Fruit fly (Drosophila melanogaster) whole organism, embryonic: ENCODE data around the gene CG17377.

ENCODE experiments used
- Atf6 ChIP-seq: fragments of 200-800 bp; sonication (Bioruptor generic); IDR thresholded peaks from 2 replicates; pipeline ENCODE4 v1.3.6; 2022; ENCODE audit warnings: missing biosample characterization, missing genetic modification characterization
- Bteb2 ChIP-seq: fragments of 200-800 bp; sonication (Bioruptor generic); optimal IDR thresholded peaks from 2 replicates; lab custom pipeline; 2016; ENCODE audit warnings: missing biosample characterization, missing genetic modification characterization
- CG10209 ChIP-seq: fragments of 200-800 bp; sonication (Bioruptor generic); optimal IDR thresholded peaks from 3 replicates; lab custom pipeline; 2017; ENCODE audit warnings: missing biosample characterization, mild to moderate bottlenecking, missing genetic modification characterization, missing genetic modification reagents
- CG1024 ChIP-seq: fragments of 200-800 bp; sonication (Bioruptor generic); IDR thresholded peaks from 2 replicates; pipeline ENCODE4 v1.3.6; 2022; ENCODE audit warnings: missing biosample characterization, missing genetic modification characterization
- CG10366 ChIP-seq: fragments of 200-800 bp; sonication (Bioruptor generic); IDR thresholded peaks from 2 replicates; pipeline ENCODE4 v1.3.6; 2022; ENCODE audit warnings: missing biosample characterization, missing genetic modification characterization
- CG10543 ChIP-seq: fragments of 200-800 bp; sonication (Bioruptor generic); optimal IDR thresholded peaks from 3 replicates; lab custom pipeline; 2017; ENCODE audit warnings: missing biosample characterization, mild to moderate bottlenecking, missing genetic modification characterization, moderate library complexity
- CG10979 ChIP-seq: fragments of 200-800 bp; sonication (Bioruptor generic); optimal IDR thresholded peaks from 2 replicates; lab custom pipeline; 2018; ENCODE audit warnings: missing biosample characterization, mild to moderate bottlenecking, missing genetic modification characterization, moderate library complexity
- CG11085 ChIP-seq: fragments of 200-800 bp; sonication (Bioruptor generic); IDR thresholded peaks from 2 replicates; pipeline ENCODE4 v1.3.6; 2022; ENCODE audit warnings: missing biosample characterization, missing genetic modification characterization
- CG11560 ChIP-seq: fragments of 200-800 bp; sonication (Bioruptor generic); IDR thresholded peaks from 3 replicates; pipeline ENCODE4 v1.3.6; 2022; ENCODE audit warnings: missing biosample characterization, missing genetic modification characterization
- CG12104 ChIP-seq: fragments of 200-800 bp; sonication (Bioruptor generic); optimal IDR thresholded peaks from 3 replicates; lab custom pipeline; 2016; ENCODE audit warnings: missing biosample characterization, missing genetic modification characterization
- CG12659 ChIP-seq: fragments of 200-800 bp; sonication (Bioruptor generic); optimal IDR thresholded peaks from 3 replicates; lab custom pipeline; 2017; ENCODE audit warnings: mild to moderate bottlenecking, missing biosample characterization, missing genetic modification reagents, missing genetic modification characterization
- CG13424 ChIP-seq: fragments of 200-800 bp; sonication (Bioruptor generic); optimal IDR thresholded peaks from 2 replicates; lab custom pipeline; 2019; ENCODE audit warnings: missing biosample characterization, mild to moderate bottlenecking, missing genetic modification characterization, moderate library complexity
- CG15514 ChIP-seq: fragments of 200-800 bp; sonication (Bioruptor generic); optimal IDR thresholded peaks from 3 replicates; lab custom pipeline; 2017; ENCODE audit warnings: missing biosample characterization, missing genetic modification characterization, mild to moderate bottlenecking, moderate library complexity, missing genetic modification reagents
- CG16863 ChIP-seq: fragments of 200-800 bp; sonication (Bioruptor generic); optimal IDR thresholded peaks from 3 replicates; lab custom pipeline; 2016; ENCODE audit warnings: missing biosample characterization, missing genetic modification characterization
- CG17186 ChIP-seq: fragments of 200-800 bp; sonication (Bioruptor generic); optimal IDR thresholded peaks from 3 replicates; lab custom pipeline; 2017; ENCODE audit warnings: missing biosample characterization, missing genetic modification reagents, missing genetic modification characterization
- CG30431 ChIP-seq: fragments of 200-800 bp; sonication (Bioruptor generic); optimal IDR thresholded peaks from 2 replicates; lab custom pipeline; 2017; ENCODE audit warnings: missing biosample characterization, missing genetic modification characterization
- CG31224 ChIP-seq: fragments of 200-800 bp; sonication (Bioruptor generic); IDR thresholded peaks from 2 replicates; pipeline ENCODE4 v1.3.6; 2022; ENCODE audit warnings: missing biosample characterization, missing genetic modification characterization
- CG4617 ChIP-seq: fragments of 200-800 bp; sonication (Bioruptor generic); optimal IDR thresholded peaks from 3 replicates; lab custom pipeline; 2016; ENCODE audit warnings: missing biosample characterization, missing genetic modification characterization, borderline replicate concordance
- CG4707 ChIP-seq: fragments of 200-800 bp; sonication (Bioruptor generic); optimal IDR thresholded peaks from 2 replicates; lab custom pipeline; 2018; ENCODE audit warnings: missing biosample characterization, mild to moderate bottlenecking, missing genetic modification characterization, moderate library complexity
- CG6813 ChIP-seq: fragments of 200-800 bp; sonication (Bioruptor generic); optimal IDR thresholded peaks from 2 replicates; lab custom pipeline; 2017; ENCODE audit warnings: missing biosample characterization, missing genetic modification characterization, mild to moderate bottlenecking, moderate library complexity, missing genetic modification reagents
- CG7786 ChIP-seq: fragments of 200-800 bp; sonication (Bioruptor generic); optimal IDR thresholded peaks from 2 replicates; lab custom pipeline; 2016; ENCODE audit warnings: missing biosample characterization, missing genetic modification characterization
- CG8924 ChIP-seq: fragments of 200-800 bp; optimal IDR thresholded peaks from 3 replicates; lab custom pipeline; 2019; ENCODE audit warnings: missing biosample characterization, mild to moderate bottlenecking, missing genetic modification characterization, moderate library complexity
- Doc2 ChIP-seq: fragments of 200-800 bp; sonication (Bioruptor generic); IDR thresholded peaks from 2 replicates; pipeline ENCODE4 v1.3.6; 2022; ENCODE audit warnings: missing biosample characterization, missing genetic modification characterization
- Drgx ChIP-seq: fragments of 200-800 bp; sonication (Bioruptor generic); IDR thresholded peaks from 2 replicates; pipeline ENCODE4 v1.3.6; 2022; ENCODE audit warnings: missing biosample characterization, missing genetic modification characterization
- Fer3 ChIP-seq: fragments of 200-800 bp; sonication (Bioruptor generic); optimal IDR thresholded peaks from 2 replicates; lab custom pipeline; 2018; ENCODE audit warnings: missing biosample characterization, mild to moderate bottlenecking, missing genetic modification characterization, moderate library complexity
- GATAe ChIP-seq: fragments of 200-800 bp; sonication (Bioruptor generic); conservative IDR thresholded peaks from 2 replicates; pipeline ENCODE4 v1.3.6; 2022; ENCODE audit warnings: missing biosample characterization, missing genetic modification characterization
- Hr3 ChIP-seq: fragments of 200-800 bp; sonication (Bioruptor generic); optimal IDR thresholded peaks from 3 replicates; lab custom pipeline; 2016; ENCODE audit warnings: missing biosample characterization, missing genetic modification characterization
- Max ChIP-seq: fragments of 200-800 bp; sonication (Bioruptor generic); optimal IDR thresholded peaks from 2 replicates; lab custom pipeline; 2016; ENCODE audit warnings: missing biosample characterization, mild to moderate bottlenecking, missing genetic modification characterization
- Nf-YC ChIP-seq: fragments of 200-800 bp; optimal IDR thresholded peaks from 3 replicates; lab custom pipeline; 2019; ENCODE audit warnings: missing biosample characterization, mild to moderate bottlenecking, missing genetic modification characterization, moderate library complexity
- Oli ChIP-seq: fragments of 200-800 bp; sonication (Bioruptor generic); optimal IDR thresholded peaks from 2 replicates; lab custom pipeline; 2018; ENCODE audit warnings: missing biosample characterization, mild to moderate bottlenecking, missing genetic modification characterization, moderate library complexity
- Sry-δ ChIP-seq: fragments of 200-800 bp; sonication (Bioruptor generic); optimal IDR thresholded peaks from 2 replicates; lab custom pipeline; 2016; ENCODE audit warnings: missing biosample characterization, missing genetic modification characterization
- Ssrp ChIP-seq: fragments of 200-800 bp; sonication (Bioruptor generic); optimal IDR thresholded peaks from 2 replicates; lab custom pipeline; 2018; ENCODE audit warnings: missing biosample characterization, mild to moderate bottlenecking, missing genetic modification characterization, moderate library complexity
- abd-A ChIP-seq: fragments of 200-800 bp; sonication (Bioruptor generic); optimal IDR thresholded peaks from 3 replicates; lab custom pipeline; 2019; ENCODE audit warnings: missing biosample characterization, mild to moderate bottlenecking, missing genetic modification characterization, moderate library complexity
- bbx ChIP-seq: fragments of 200-800 bp; sonication (Bioruptor generic); IDR thresholded peaks from 2 replicates; pipeline ENCODE4 v1.3.6; 2022; ENCODE audit warnings: missing biosample characterization, missing genetic modification characterization; ENCODE audit not compliant: partially characterized antibody
- corto ChIP-seq: fragments of 200-800 bp; sonication (Bioruptor generic); optimal IDR thresholded peaks from 2 replicates; lab custom pipeline; 2016; ENCODE audit warnings: missing biosample characterization, mild to moderate bottlenecking, missing genetic modification characterization, moderate library complexity
- da ChIP-seq: fragments of 200-800 bp; sonication (Bioruptor generic); optimal IDR thresholded peaks from 2 replicates; lab custom pipeline; 2016; ENCODE audit warnings: missing biosample characterization, missing genetic modification characterization
- gsb ChIP-seq: fragments of 200-800 bp; sonication (Bioruptor generic); IDR thresholded peaks from 2 replicates; pipeline ENCODE4 v1.3.6; 2022; ENCODE audit warnings: missing biosample characterization, missing genetic modification characterization
- gsb-n ChIP-seq: fragments of 200-800 bp; sonication (Bioruptor generic); optimal IDR thresholded peaks from 3 replicates; lab custom pipeline; 2018; ENCODE audit warnings: missing biosample characterization, mild to moderate bottlenecking, missing genetic modification characterization
- mirr ChIP-seq: fragments of 200-800 bp; sonication (Bioruptor generic); optimal IDR thresholded peaks from 3 replicates; lab custom pipeline; 2018; ENCODE audit warnings: missing biosample characterization, mild to moderate bottlenecking, missing genetic modification characterization
- nmo ChIP-seq: fragments of 200-800 bp; sonication (Bioruptor generic); optimal IDR thresholded peaks from 2 replicates; lab custom pipeline; 2018; ENCODE audit warnings: missing biosample characterization, mild to moderate bottlenecking, missing genetic modification characterization, moderate library complexity
- pb ChIP-seq: fragments of 200-800 bp; sonication (Bioruptor generic); optimal IDR thresholded peaks from 3 replicates; lab custom pipeline; 2016; ENCODE audit warnings: missing biosample characterization, missing genetic modification characterization
- run ChIP-seq: fragments of 200-800 bp; sonication (Bioruptor generic); optimal IDR thresholded peaks from 3 replicates; lab custom pipeline; 2018; ENCODE audit warnings: missing biosample characterization, mild to moderate bottlenecking, missing genetic modification characterization
- shn ChIP-seq: fragments of 200-800 bp; sonication (Bioruptor generic); optimal IDR thresholded peaks from 3 replicates; lab custom pipeline; 2016; ENCODE audit warnings: missing biosample characterization, missing genetic modification characterization
- sim ChIP-seq: fragments of 200-800 bp; sonication (Bioruptor generic); IDR thresholded peaks from 2 replicates; pipeline ENCODE4 v1.3.6; 2022; ENCODE audit warnings: missing biosample characterization, missing genetic modification characterization
- sima ChIP-seq: fragments of 200-800 bp; sonication (Bioruptor generic); optimal IDR thresholded peaks from 2 replicates; lab custom pipeline; 2016; ENCODE audit warnings: missing biosample characterization, missing genetic modification characterization
- tx ChIP-seq: fragments of 200-800 bp; sonication (Bioruptor generic); optimal IDR thresholded peaks from 2 replicates; lab custom pipeline; 2016; ENCODE audit warnings: missing biosample characterization, missing genetic modification characterization
- unc-4 ChIP-seq: fragments of 200-800 bp; sonication (Bioruptor generic); IDR thresholded peaks from 2 replicates; pipeline ENCODE4 v1.3.6; 2022; ENCODE audit warnings: missing biosample characterization, missing genetic modification characterization; ENCODE audit not compliant: partially characterized antibody
- vfl ChIP-seq: fragments of 200-800 bp; sonication (Bioruptor generic); optimal IDR thresholded peaks from 2 replicates; lab custom pipeline; 2016; ENCODE audit warnings: missing biosample characterization, missing genetic modification characterization
- wdn ChIP-seq: fragments of 200-800 bp; sonication (Bioruptor generic); IDR thresholded peaks from 2 replicates; pipeline ENCODE4 v1.3.6; 2022; ENCODE audit warnings: missing biosample characterization, missing genetic modification characterization
- z ChIP-seq: fragments of 200-800 bp; sonication (Bioruptor generic); IDR thresholded peaks from 3 replicates; pipeline ENCODE4 v1.3.6; 2022; ENCODE audit warnings: missing biosample characterization, missing genetic modification characterization

CG17377 gene

DNA sequence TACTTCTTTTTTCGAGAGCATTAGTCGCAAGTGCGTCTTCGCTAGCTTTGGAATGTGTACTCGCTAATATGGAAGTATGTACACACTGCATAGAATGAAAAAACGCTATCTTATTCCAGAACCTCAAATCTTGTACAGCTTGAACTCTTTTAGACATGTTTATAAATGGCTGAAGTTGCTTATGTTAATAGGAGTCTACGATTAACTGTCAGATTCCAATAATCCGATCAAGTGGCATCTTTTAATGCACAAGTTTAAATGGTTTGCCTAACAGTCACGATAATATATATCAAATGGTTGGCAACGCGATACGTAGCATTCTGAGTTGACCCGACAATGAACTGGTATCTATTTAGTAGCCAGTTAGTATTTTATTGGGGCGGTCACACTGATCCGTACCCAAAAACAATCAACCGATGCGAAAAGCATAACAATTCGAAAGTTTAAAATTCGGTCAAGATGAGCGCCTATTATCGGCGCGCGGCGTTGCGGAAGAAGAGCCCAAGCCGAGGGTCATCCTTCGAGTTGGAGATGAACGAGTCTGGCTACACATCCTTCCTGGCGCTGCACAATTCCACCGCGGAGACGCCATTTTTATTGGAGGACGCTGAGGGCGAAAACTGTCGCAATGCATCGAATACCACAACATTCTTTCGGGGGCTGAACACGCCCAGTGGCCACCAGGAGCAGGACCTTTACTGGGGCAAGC lies 49.5 kb upstream of the CG17377 start, which contains the start of gene Rca1 (continued):
- TF ChIP-seq abd-A (tag; lab: Kevin White, UChicago) (no peak), unc-4 (GFP tag; lab: Robert Waterston, UW) (peak; percentile 44; the same call in 1 of the 2 replicates), wdn (GFP tag; lab: Robert Waterston, UW) (no peak), CG17186 (GFP tag; lab: Kevin White, UChicago) (peak; percentile 8), Bteb2 (GFP tag; lab: Kevin White, UChicago) (no peak), CG13424 (tag; lab: Kevin White, UChicago) (no peak), Drgx (GFP tag; lab: Robert Waterston, UW) (no peak), CG30431 (GFP tag; lab: Kevin White, UChicago) (no peak), CG10209 (GFP tag; lab: Kevin White, UChicago) (no peak), Fer3 (tag; lab: Kevin White, UChicago) (no peak), vfl (no peak), da (no peak), Nf-YC (no peak), run (tag; lab: Kevin White, UChicago) (no peak), CG10979 (tag; lab: Kevin White, UChicago) (no peak), CG8924 (tag; lab: Kevin White, UChicago) (no peak), z (GFP tag; lab: Robert Waterston, UW) (no peak), Atf6 (no peak), CG6813 (GFP tag; lab: Kevin White, UChicago) (no peak), CG4617 (GFP tag; lab: Kevin White, UChicago) (peak; percentile 55), gsb-n (tag; lab: Kevin White, UChicago) (no peak), Sry-δ (GFP tag; lab: Kevin White, UChicago) (peak; percentile 60), CG12104 (no peak), CG7786 (GFP tag; lab: Kevin White, UChicago) (no peak), gsb (no peak), Max (GFP tag; lab: Kevin White, UChicago) (no peak), CG11085 (no peak), bbx (no peak), pb (GFP tag; lab: Kevin White, UChicago) (no peak), Ssrp (no peak), tx (no peak), sim (GFP tag; lab: Robert Waterston, UW) (no peak), CG11560 (tag; lab: Robert Waterston, UW) (no peak), CG16863 (no peak), CG10366 (no peak), CG15514 (GFP tag; lab: Kevin White, UChicago) (peak; percentile 88), shn (GFP tag; lab: Kevin White, UChicago) (no peak), corto (GFP tag; lab: Kevin White, UChicago) (no peak), Hr3 (no peak), CG31224 (GFP tag; lab: Robert Waterston, UW) (no peak), CG12659 (GFP tag; lab: Kevin White, UChicago) (peak; percentile 73), Oli (tag; lab: Kevin White, UChicago) (no peak), mirr (GFP tag; lab: Kevin White, UChicago) (no peak), Doc2 (GFP tag; lab: Robert Waterston, UW) (no peak), CG4707 (GFP tag; lab: Kevin White, UChicago) (no peak), sima (no peak), GATAe (GFP tag; lab: Robert Waterston, UW) (no peak), CG10543 (GFP tag; lab: Kevin White, UChicago) (no peak), CG1024 (no peak), nmo (GFP tag; lab: Kevin White, UChicago) (peak; percentile 64)
